Worm (Caenorhabditis elegans) whole organism, early embryonic: ENCODE measurements around the gene Y54G2A.72.

Source experiments
- aly-1 ChIP-seq: sonication (generic microtip); optimal IDR thresholded peaks from 2 replicates; lab custom pipeline; 2016; ENCODE audit warnings: missing genetic modification characterization, missing compliant biosample characterization
- scrt-1 ChIP-seq: fragments of 200-800 bp; sonication (Bioruptor generic); IDR thresholded peaks from 2 replicates; pipeline ENCODE4 v1.3.6; 2022; ENCODE audit warnings: missing genetic modification characterization, missing compliant biosample characterization
- tbx-11 ChIP-seq: fragments of 200-800 bp; sonication (Bioruptor generic); IDR thresholded peaks from 2 replicates; pipeline ENCODE4 v1.3.6; 2022; ENCODE audit warnings: missing genetic modification characterization, missing compliant biosample characterization

- TF ChIP-seq tbx-11 (GFP tag; lab: Robert Waterston, UW) = no peak
- no peak for TF ChIP-seq aly-1
- no peak for TF ChIP-seq scrt-1 (GFP tag; lab: Robert Waterston, UW)
These were observed 45.5 kb downstream of the Y54G2A.72 start, which contains the start of gene clec-80 for ce11 chrIV:2823446-2823845.
